Fruit fly (Drosophila melanogaster) whole organism, wandering third instar larva: ENCODE measurements around the gene CG43844.

Experiments used
- Abd-B ChIP-seq: fragments of >200 bp; optimal IDR thresholded peaks from 2 replicates; lab custom pipeline; 2017; ENCODE audit warnings: missing biosample characterization, missing genetic modification characterization
- CrebA ChIP-seq: fragments of 200-800 bp; sonication (Bioruptor generic); optimal IDR thresholded peaks from 2 replicates; lab custom pipeline; 2016; ENCODE audit warnings: missing biosample characterization, mild to moderate bottlenecking, missing genetic modification characterization, borderline replicate concordance

dm6 chr3R:21897565-21897964 is 8.2 kb downstream of the CG43844 start:
- no peak for TF ChIP-seq CrebA
- no peak for TF ChIP-seq Abd-B
